Fruit fly (Drosophila melanogaster): ENCODE data around the gene comm2.

The comm2 gene

DNA sequence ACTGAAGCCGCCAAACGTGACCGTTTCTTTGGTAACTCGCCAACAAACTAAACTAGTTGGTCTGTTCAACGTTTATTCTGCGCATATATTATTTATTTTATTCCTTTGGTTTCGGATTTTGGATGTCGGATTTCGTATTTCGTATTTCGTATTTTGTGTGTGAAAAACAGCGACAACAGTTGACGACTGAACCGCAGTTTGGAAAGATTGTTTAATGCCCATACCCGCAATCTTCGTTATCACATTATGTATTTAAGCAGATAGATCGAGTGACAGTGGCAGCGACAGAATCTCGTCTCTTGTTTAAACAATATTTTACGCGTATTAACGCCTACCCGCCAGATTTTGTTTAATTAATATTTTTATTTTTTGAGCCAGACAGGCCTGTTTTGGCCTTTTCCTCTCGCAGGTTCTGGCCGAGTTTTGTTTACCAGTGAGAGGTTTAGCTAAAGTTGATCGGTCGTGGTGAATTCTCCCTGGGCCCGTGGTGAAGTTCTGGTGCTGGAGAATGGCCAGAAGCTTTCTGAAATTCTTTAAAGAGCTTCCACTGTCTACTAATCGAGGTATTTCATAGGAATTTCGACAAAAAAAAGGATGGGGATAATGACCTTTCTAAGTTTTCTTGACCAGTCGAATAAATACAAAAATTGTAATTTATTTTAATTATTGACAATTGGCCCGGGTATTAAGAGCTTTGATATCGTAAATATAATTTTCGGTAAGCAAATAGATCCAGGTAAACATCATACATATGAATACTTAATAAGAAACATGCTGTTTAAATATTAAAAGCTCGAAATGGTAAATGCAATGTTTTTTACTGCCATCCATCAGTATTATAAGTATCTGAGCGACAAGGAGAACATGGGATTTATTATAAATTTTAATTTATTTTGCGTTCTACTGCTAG lies 51.7 kb downstream of the comm2 start, which contains the start of the genes comm3 and CG43083 (continued):
- TF ChIP-seq CoRest (tag; optimal IDR thresholded peaks at IDR 0.05) (no peak), Asciz (GFP tag; optimal IDR thresholded peaks at IDR 0.05) (no peak), Oaz (GFP tag; IDR thresholded peaks at IDR 0.05) (no peak), Abd-B (GFP tag; optimal IDR thresholded peaks at IDR 0.05) (no peak), Dll (GFP tag; IDR thresholded peaks at IDR 0.05; ENCODE audit: partially characterized antibody) (no peak), chinmo (GFP tag; IDR thresholded peaks at IDR 0.05; ENCODE audit: partially characterized antibody) (no peak), CG15011 (GFP tag; optimal IDR thresholded peaks at IDR 0.05) (no peak), CG11398 (GFP tag; optimal IDR thresholded peaks at IDR 0.05) (no peak), pita (GFP tag; optimal IDR thresholded peaks at IDR 0.05) (no peak), slp2 (GFP tag; optimal IDR thresholded peaks at IDR 0.05) (no peak), da (GFP tag; optimal IDR thresholded peaks at IDR 0.05) (no peak), Gsc (GFP tag; IDR thresholded peaks at IDR 0.05) (no peak), sisA (GFP tag; IDR thresholded peaks at IDR 0.05) (no peak), CG7556 (GFP tag; optimal IDR thresholded peaks at IDR 0.05) (no peak), hth (optimal IDR thresholded peaks at IDR 0.05) (no peak)
